Worm (Caenorhabditis elegans) whole organism, L3 larva: ENCODE results near the gene nhr-177.

Source experiments
- R02D3.7 ChIP-seq: fragments of 150-350 bp; optimal IDR thresholded peaks from 2 replicates; lab custom pipeline; 2014; ENCODE audit warnings: missing biosample characterization, missing genetic modification characterization
- nhr-12 ChIP-seq: fragments of 150-350 bp; optimal IDR thresholded peaks from 2 replicates; lab custom pipeline; 2014; ENCODE audit warnings: missing biosample characterization, missing genetic modification characterization
- nhr-237 ChIP-seq: fragments of 150-350 bp; optimal IDR thresholded peaks from 2 replicates; lab custom pipeline; 2014; ENCODE audit warnings: missing biosample characterization, missing genetic modification characterization
- nhr-28 ChIP-seq: fragments of 150-350 bp; optimal IDR thresholded peaks from 2 replicates; lab custom pipeline; 2014; ENCODE audit warnings: missing biosample characterization, missing genetic modification characterization
- pqm-1 ChIP-seq: fragments of 150-350 bp; optimal IDR thresholded peaks from 2 replicates; lab custom pipeline; 2017; ENCODE audit warnings: missing biosample characterization, missing genetic modification characterization, inconsistent platforms
- unc-62 ChIP-seq: fragments of 150-350 bp; sonication (generic microtip); optimal IDR thresholded peaks from 4 replicates; lab custom pipeline; 2014; ENCODE audit warnings: missing biosample characterization, missing genetic modification reagents, missing genetic modification characterization
- ztf-11 ChIP-seq: fragments of 150-350 bp; optimal IDR thresholded peaks from 2 replicates; lab custom pipeline; 2014; ENCODE audit warnings: missing biosample characterization, missing genetic modification characterization

ce11 chrV:1578572-1579230 lies 31.4 kb upstream of the nhr-177 start:
- TF ChIP-seq ztf-11 (tag; lab: Kevin White, UChicago), result no peak
- no peak for TF ChIP-seq unc-62
- no peak for TF ChIP-seq pqm-1 (tag; lab: Kevin White, UChicago)
- TF ChIP-seq nhr-28 (tag; lab: Kevin White, UChicago), result no peak
- no peak for TF ChIP-seq R02D3.7 (tag; lab: Kevin White, UChicago)
- TF ChIP-seq nhr-12, result no peak
- TF ChIP-seq nhr-237 (tag; lab: Kevin White, UChicago), result no peak
